Worm (Caenorhabditis elegans) whole organism, L2 larva: ENCODE results near the gene dnj-20.

Experiments
- R02D3.7 ChIP-seq: fragments of 150-350 bp; optimal IDR thresholded peaks from 2 replicates; lab custom pipeline; 2014; ENCODE audit warnings: missing biosample characterization, missing genetic modification characterization
- ZK546.5 ChIP-seq: sonication (generic microtip); optimal IDR thresholded peaks from 2 replicates; lab custom pipeline; 2017; ENCODE audit warnings: missing biosample characterization, missing genetic modification characterization
- aly-2 ChIP-seq: fragments of 150-350 bp; optimal IDR thresholded peaks from 2 replicates; lab custom pipeline; 2014; ENCODE audit warnings: missing biosample characterization, missing genetic modification characterization
- dmd-4 ChIP-seq: sonication (generic microtip); optimal IDR thresholded peaks from 2 replicates; lab custom pipeline; 2017; ENCODE audit warnings: missing biosample characterization, missing genetic modification characterization
- elt-3 ChIP-seq: sonication (generic microtip); optimal IDR thresholded peaks from 2 replicates; lab custom pipeline; 2017; ENCODE audit warnings: missing biosample characterization, missing genetic modification characterization
- lin-39 ChIP-seq: fragments of 150-350 bp; optimal IDR thresholded peaks from 2 replicates; lab custom pipeline; 2014; ENCODE audit warnings: missing biosample characterization, missing genetic modification reagents, missing genetic modification characterization
- lsy-2 ChIP-seq, 2 experiments: fragments of 150-350 bp in 1 of 2; sonication (generic microtip) in 1 of 2; optimal IDR thresholded peaks; 2 replicates each; lab custom pipeline; 2014 to 2017; ENCODE audit warnings: missing biosample characterization in 2 of 2, missing genetic modification characterization in 2 of 2
- nhr-11 ChIP-seq: fragments of 150-350 bp; optimal IDR thresholded peaks from 2 replicates; lab custom pipeline; 2014; ENCODE audit warnings: missing biosample characterization, missing genetic modification characterization
- nhr-237 ChIP-seq: fragments of 150-350 bp; optimal IDR thresholded peaks from 2 replicates; lab custom pipeline; 2014; ENCODE audit warnings: missing biosample characterization, missing genetic modification characterization
- snpc-4 ChIP-seq: fragments of 150-350 bp; optimal IDR thresholded peaks from 2 replicates; lab custom pipeline; 2014; ENCODE audit warnings: missing biosample characterization, missing genetic modification characterization
- ztf-11 ChIP-seq: sonication (generic microtip); optimal IDR thresholded peaks from 2 replicates; lab custom pipeline; 2017; ENCODE audit warnings: missing biosample characterization, missing genetic modification characterization

ce11 chrII:9617039-9617901, 6.7 kb downstream of the dnj-20 start, which contains the start of gene hal-3:
- peak; percentile 21 for TF ChIP-seq nhr-11 (tag; lab: Kevin White, UChicago)
- TF ChIP-seq aly-2 = no peak
- no peak for TF ChIP-seq R02D3.7 (tag; lab: Kevin White, UChicago)
- peak in 1 of 2 experiments; percentile 53 for TF ChIP-seq lsy-2 (tag; optimal IDR thresholded peaks at IDR 0.05; lab: Kevin White, UChicago)
- no peak for TF ChIP-seq dmd-4
- TF ChIP-seq ztf-11 (tag; lab: Kevin White, UChicago) = no peak
- no peak for TF ChIP-seq elt-3
- TF ChIP-seq snpc-4 (tag; lab: Kevin White, UChicago) = no peak
- TF ChIP-seq lin-39 = no peak
- no peak for TF ChIP-seq ZK546.5
- no peak for TF ChIP-seq nhr-237 (tag; lab: Kevin White, UChicago)
